Worm (Caenorhabditis elegans): Measurements from ENCODE around the gene knl-1.

ce11 chrIII:8286003-8286402 is 35.6 kb downstream of the knl-1 start:
- TF ChIP-seq nhr-12 (tag; optimal IDR thresholded peaks at IDR 0.05) (no peak), nhr-237 (tag; optimal IDR thresholded peaks at IDR 0.05) (no peak), ama-1 (optimal IDR thresholded peaks at IDR 0.05) (no peak), sma-3 (GFP tag; optimal IDR thresholded peaks at IDR 0.05) (no peak), fos-1 (tag; optimal IDR thresholded peaks at IDR 0.05) (no peak), zag-1 (tag; optimal IDR thresholded peaks at IDR 0.05) (no peak), nhr-23 (tag; optimal IDR thresholded peaks at IDR 0.05) (no peak), ztf-11 (tag; optimal IDR thresholded peaks at IDR 0.05) (no peak), ztf-4 (tag; optimal IDR thresholded peaks at IDR 0.05) (no peak), lin-13 (GFP tag; optimal IDR thresholded peaks at IDR 0.05) (no peak), ZK546.5 (tag; optimal IDR thresholded peaks at IDR 0.05) (no peak), aly-2 (tag; optimal IDR thresholded peaks at IDR 0.05) (no peak), lin-39 (tag; optimal IDR thresholded peaks at IDR 0.05) (no peak), nhr-129 (tag; optimal IDR thresholded peaks at IDR 0.05) (no peak)

All from whole organism, L2 larva.